Worm (Caenorhabditis elegans): ENCODE data around the gene C54D10.10.

DNA sequence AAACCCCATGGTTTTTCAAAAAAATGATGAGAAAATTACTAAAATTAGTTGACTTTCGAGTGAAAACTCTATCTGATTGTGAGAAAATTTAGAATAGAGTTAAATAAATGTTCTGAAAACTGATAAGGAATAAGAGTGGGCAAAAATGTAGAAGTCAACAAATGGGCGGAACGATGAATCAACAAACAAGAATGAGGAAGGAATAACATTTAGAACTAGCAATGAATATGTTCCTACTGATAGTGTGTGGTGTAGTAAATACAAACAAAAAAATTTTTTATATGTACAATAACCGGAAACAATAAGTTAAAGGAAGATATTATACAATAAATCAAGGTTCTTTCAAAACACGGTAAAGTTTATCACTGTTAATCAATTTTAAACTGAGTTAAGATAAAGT lies 6.0 kb downstream of the C54D10.10 start, which contains the start of gene pals-39:
- no peak for TF ChIP-seq snpc-4 (tag; optimal IDR thresholded peaks at IDR 0.05)
- TF ChIP-seq ceh-82 (tag; optimal IDR thresholded peaks at IDR 0.05), result no peak
- TF ChIP-seq nhr-6 (tag; optimal IDR thresholded peaks at IDR 0.05), result no peak
- no peak for TF ChIP-seq R02D3.7 (tag; optimal IDR thresholded peaks at IDR 0.05)
- no peak for TF ChIP-seq elt-3 (tag; optimal IDR thresholded peaks at IDR 0.05)
- TF ChIP-seq skn-1 (tag; optimal IDR thresholded peaks at IDR 0.05), result no peak
- no peak for TF ChIP-seq nhr-77 (tag; optimal IDR thresholded peaks at IDR 0.05)
